Fruit fly (Drosophila melanogaster): ENCODE data around the gene CG43136.

Gene CG43136

DNA sequence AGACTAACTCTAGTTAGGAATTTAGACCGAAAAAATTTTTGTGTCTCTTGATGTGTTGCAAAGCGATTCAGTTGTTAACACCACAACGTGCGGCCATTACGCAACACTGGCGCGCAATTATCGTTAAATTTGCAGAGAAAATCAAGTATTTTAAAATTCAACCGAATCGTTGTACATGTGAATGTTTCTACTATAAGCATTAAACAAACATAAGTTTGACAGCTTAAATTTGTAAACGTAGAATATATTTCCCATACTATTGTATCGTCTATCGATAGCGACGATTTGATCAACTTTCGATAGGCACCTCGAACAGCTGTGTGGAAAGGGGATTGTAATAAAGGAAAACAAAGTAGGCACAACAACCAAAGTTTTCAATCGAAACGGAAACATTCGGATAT lies 26.0 kb downstream of the CG43136 start, which contains the start of the genes Usp30 and CG16721:
Gene Usp30, minus strand, starts transcription at position 245 of the 401 bp plus-strand sequence.
Gene CG16721, plus strand, starts transcription at position 327 of the 401 bp plus-strand sequence.
- TF ChIP-seq CTCF (optimal IDR thresholded peaks at IDR 0.05) (no peak), CG8478 (optimal IDR thresholded peaks at IDR 0.05) (no peak)

DNA sequence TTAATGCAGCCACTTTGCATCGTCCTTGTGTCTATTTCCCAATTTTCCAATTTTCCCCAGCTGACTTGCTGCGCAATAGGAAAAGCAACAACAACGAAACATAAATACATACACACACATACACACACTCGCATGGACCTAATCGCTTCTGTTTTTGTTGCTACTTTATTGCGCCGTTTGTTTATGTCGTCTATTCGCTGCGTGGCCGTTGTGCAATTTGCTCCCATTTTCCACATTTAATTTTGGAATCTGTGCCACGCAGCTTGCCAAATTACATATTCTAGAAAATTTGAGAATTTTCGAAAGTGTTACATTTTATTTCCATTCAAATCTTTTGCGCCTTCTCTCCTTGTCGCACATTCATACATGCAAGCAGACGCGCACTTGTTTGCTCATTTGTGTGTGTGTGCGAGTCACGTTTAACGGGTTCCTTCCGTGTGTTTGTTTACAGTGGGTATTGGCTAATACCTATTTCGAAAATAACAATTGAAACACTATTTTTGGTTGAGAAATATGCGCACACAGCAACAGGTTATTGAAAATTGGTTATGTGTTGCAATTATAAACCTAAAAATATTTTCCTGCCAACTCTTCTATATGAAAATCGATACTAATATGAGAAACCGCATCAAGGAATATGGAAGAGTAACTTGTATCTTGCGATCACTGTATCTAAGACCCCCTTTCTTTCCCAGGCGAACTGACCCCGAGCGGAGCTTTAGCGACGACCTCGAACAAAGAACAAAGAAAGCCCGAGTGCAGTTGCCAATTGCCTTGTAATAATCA lies 26.8 kb downstream of the CG43136 start:
- no peak for TF ChIP-seq CG8478 (optimal IDR thresholded peaks at IDR 0.05)
- no peak for TF ChIP-seq CTCF (optimal IDR thresholded peaks at IDR 0.05)

DNA sequence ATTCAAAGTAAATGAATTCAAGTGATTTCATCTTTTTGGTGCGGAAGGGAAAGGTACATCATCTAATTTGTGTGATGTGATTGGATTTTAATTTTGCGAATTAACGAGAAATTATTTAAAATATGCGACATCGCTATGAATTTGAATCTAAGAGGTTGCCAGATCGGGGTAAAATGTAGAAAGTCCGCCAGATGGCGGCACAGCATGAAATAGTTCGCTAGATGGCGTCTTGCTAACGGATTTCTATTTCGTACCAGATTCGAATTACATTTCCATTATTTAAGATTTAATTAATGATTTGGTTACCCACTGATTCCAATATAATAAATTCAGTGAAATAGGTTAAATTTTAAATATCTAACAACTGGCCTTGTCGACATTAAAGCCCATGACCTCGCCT lies 29.8 kb downstream of the CG43136 start:
- TF ChIP-seq CG8478 (optimal IDR thresholded peaks at IDR 0.05): no peak
- peak; percentile 95 to 97 for TF ChIP-seq CTCF (optimal IDR thresholded peaks at IDR 0.05)

DNA sequence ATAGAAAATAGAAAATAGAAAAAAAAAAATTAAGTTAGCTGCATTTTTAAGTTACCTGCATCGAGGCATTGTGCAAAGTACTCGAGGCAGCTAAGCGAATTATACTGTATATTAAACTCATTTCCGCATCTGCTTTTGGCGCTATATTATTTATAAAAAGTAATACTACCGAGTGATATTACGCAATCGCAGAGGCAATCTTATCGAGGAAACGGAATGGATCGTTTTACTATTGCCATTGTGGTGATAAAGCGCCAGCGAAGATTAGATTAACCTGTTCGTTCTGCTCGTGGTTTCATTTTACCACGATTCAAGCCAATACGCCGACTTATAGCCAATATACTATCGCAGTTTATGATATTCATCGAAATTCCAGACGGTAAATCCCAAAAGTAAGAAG lies 30.7 kb downstream of the CG43136 start:
- TF ChIP-seq CG8478 (optimal IDR thresholded peaks at IDR 0.05) (no peak), CTCF (optimal IDR thresholded peaks at IDR 0.05) (no peak)

DNA sequence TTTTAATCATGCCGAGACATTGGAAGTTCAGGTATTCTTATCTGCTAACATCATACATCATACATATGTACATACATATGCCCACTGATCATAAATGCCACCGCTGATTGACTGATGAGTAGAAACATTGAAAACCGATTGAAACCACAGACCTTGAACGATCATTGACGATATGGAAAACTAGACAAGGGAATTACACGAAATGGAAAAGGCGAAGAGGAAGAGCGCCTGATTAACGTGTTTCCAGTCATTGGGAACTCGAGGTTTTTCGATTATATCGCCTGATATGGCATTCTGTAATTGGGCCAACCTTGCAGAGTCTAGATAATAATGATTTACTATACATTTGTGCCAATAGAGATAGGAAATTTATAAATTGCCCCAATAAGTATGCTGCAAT lies 31.3 kb downstream of the CG43136 start:
- TF ChIP-seq CG8478 (optimal IDR thresholded peaks at IDR 0.05): no peak
- no peak for TF ChIP-seq CTCF (optimal IDR thresholded peaks at IDR 0.05)

DNA sequence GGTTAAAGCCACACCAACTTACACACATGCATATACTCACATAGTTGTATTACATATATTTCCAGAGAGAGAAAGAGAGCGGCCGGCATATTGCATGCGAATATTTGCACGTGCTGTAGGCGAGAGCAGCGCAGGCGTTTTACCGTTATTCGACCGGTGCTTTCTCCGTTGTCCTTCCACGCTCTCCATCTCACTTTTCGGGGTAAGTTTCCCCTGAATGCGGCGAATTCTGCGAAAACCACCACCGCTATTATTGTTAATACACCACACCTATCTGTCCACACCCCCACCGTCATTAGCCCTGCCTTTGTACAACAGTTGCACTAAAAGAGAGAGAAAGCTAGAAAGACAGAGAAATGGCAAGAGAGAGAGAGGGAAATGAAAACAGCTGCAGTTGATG lies 32.0 kb downstream of the CG43136 start:
- TF ChIP-seq CTCF (optimal IDR thresholded peaks at IDR 0.05) (no peak), CG8478 (optimal IDR thresholded peaks at IDR 0.05) (no peak)

DNA sequence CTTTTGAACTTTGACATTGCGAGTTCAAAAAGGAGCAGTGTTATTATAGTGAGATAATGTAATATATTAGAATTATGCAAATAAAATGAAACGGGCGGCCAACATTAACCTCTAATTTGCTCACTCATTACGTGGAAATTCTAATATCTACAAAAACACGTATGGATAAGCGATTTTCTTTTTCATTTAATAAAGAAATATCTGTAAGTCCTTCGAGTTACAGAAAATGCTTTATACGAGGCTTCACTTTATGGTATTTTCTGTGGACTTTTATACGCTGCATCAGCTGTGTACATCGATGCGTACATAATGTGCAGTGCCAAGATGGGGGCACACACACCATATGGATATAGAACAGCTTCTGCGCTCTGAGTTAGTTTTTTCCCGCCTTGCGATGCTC lies 32.4 kb downstream of the CG43136 start:
- TF ChIP-seq CTCF (optimal IDR thresholded peaks at IDR 0.05) (no peak), CG8478 (optimal IDR thresholded peaks at IDR 0.05) (no peak)

DNA sequence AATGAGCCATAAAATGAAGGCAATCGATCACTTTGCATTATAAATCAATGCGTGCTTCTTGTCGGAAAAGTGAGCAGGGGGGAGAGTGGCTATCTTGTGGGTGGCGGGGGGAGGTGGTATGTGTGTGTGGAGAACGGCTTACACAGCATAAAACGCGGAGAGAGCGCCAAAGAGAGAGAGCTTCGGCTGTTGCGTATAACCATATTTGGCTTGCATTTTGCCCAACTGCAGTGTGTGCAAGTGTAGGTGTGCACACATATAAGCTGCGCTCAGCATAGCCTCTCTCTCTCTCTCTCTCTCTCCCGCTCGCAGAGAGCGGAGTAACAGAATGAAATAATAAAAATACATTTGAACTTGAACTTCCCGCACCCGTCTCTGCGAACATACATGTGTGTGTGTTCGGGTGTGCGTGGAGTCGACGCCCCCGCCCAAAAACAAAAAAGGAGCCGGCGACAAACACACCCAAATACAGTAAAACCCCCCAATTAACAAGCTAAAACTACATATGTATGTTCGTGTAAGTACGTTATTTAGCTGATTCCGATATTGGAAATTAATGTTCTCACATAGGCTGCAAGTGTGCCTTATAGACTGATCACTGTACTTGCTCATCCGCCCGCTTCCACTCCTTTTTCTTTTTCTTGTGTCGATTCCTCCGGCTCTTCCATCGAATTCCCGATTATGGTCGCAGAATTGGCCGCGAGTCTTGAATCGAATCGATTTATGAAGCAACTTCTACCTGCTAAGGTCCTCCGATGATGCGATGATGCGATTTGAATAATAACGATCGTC lies 33.4 kb downstream of the CG43136 start:
- TF ChIP-seq CG8478 (optimal IDR thresholded peaks at IDR 0.05): no peak
- TF ChIP-seq CTCF (optimal IDR thresholded peaks at IDR 0.05): no peak

DNA sequence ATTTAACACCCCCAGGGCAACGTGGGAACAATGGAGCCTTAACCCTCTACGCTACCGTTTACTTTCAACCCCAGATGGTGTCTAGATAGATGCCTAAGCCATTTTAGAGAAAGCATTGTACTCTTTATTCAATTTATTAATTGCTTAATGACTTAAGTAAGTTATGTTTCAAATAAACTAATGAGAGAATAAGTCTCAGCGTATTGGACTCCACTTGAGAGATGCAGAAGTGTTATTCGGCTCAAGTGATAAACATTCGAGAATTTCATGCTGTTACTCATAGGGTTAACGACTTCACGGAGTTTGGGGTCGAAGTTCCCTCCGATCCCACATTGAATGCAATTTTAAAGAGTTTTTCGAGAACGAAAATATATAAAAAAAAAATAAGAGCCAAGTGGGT lies 34.7 kb downstream of the CG43136 start:
- no peak for TF ChIP-seq CG8478 (optimal IDR thresholded peaks at IDR 0.05)
- no peak for TF ChIP-seq CTCF (optimal IDR thresholded peaks at IDR 0.05)

DNA sequence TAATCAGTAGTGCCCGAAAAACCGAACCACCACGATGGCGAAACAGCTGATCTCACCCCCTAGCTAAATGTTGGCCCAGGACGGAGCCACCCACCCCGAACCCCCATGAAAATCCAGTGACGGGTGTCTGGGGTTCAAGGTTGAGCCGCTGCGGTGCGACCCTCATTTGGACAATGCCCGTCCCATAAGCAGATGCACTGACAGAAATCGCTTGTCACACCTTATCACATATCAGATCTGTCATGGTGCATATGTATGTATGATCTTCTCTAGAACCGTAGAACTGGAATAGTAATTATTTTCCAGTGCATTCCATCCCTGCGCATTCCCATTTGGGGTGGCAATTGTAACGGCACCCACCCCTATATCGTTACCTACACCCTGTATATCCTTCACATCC lies 35.4 kb downstream of the CG43136 start:
- TF ChIP-seq CG8478 (optimal IDR thresholded peaks at IDR 0.05) (no peak), CTCF (optimal IDR thresholded peaks at IDR 0.05) (no peak)

DNA sequence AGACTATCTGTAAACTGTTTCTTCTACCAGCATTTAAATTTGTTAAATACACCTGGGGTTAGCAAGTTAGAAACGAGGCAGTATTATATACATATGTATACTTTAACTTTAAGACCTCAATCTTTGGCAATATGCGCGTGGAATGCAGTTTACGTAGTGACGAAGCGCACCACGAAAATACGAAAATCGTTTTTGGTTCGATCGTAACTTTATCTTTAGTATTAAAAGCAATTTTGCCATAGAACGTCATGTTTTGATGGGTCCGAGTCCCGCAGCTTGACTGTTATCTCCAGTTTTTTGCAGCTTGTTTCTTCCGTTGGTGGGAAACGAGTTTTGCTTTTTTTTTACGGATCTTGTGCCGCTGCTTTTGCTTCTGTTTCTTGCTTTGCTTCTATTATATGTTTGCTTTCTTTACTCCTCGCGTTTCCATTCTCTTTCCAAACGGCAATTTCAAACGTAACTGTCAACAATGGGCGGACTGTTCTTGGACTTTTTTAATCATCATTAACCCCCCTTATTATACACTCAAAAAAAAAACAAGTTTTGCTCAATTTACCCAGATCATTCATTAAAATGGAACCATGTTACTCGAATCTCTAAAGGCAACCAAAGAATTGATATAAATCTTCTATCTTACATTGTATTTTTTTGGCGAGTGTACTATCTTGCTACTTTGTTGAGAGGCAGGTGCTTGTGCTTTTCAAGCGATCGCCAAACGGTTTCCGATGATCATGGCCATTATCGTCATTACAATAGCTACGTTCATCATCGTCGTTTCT lies 38.3 kb downstream of the CG43136 start:
- no peak for TF ChIP-seq CTCF (optimal IDR thresholded peaks at IDR 0.05)
- TF ChIP-seq CG8478 (optimal IDR thresholded peaks at IDR 0.05): no peak

DNA sequence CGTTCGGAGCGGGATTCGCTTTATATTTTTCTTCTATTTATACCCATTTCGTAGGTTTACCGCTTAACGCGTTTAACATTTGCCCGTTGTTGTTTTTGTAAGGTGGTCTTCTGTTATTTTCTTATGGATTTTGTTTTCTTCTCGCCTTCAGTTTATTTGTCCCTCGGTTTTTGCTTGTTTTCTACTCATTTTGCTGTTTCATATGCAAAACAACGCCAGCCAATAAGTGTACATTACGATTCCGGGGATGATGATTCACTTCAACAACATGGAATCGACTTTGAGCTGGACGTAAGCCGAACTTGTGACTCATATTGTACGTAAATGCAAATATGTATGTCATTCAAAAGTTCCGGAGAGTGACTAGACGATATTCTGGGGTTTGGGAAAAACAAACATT lies 39.0 kb downstream of the CG43136 start:
- TF ChIP-seq CTCF (optimal IDR thresholded peaks at IDR 0.05) (no peak), CG8478 (optimal IDR thresholded peaks at IDR 0.05) (no peak)

DNA sequence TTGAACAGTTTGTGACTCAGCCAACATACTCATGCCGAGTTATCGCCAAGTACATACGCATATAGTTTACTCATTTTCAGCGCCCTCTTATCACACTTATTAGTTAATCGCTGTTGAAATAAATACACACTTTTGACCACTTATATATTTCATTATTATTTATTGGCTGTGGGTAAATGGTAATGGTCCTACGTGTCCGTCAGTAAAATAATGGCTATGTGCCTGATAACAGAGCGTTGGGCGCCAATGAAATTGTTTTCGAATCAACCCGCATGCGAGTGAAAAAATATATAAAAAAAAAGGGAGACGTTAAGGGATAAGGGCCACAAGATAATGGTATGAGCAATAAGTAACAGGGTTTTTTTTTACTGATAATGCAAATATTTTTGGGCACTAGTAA lies 39.6 kb downstream of the CG43136 start:
- TF ChIP-seq CG8478 (optimal IDR thresholded peaks at IDR 0.05) (no peak), CTCF (optimal IDR thresholded peaks at IDR 0.05) (no peak)

DNA sequence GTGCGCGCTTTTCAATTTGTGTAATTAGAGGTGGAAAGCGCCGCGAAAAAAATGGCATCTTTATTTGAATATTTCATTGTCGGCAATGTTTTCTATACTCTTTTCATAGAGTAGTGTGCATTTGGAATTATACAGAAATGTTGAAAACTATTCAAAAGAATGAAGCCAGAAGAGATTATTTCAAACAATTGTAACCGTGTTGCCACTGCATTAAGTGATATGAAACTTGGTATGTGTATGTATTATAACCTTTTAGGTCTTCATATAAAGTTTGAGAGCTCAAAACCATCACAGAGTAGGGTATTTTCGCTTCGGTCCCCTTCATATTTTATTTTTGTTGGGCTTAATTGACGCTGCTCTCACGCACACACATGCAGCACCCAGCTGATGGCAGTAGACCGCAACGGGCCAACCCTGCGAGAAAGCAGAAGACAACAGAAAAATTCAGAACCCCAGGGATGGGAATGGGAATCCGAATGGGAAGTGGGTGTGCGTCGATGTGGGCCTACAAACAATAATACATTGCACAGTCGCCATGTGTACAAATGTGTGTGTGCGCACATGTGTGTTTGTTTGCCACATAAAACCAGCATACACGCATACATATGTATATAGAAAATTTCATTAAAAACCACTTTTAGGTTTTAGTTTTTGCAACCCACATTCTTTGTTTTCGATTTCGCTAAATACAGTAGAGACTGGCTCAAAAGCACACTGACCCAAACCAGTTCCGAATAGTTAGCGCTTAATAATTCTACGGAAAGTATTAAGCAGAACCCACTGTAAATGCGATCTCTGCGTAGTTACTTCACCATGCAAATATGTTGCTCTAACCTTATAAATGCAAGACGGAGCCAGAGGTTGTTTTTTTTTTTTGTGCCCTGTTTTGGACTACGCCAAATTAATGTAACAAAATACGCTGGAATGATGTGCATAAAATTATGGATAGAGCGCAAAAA lies 41.2 kb downstream of the CG43136 start:
- TF ChIP-seq CG8478 (optimal IDR thresholded peaks at IDR 0.05) (no peak), CTCF (optimal IDR thresholded peaks at IDR 0.05) (no peak)
